Worm (Caenorhabditis elegans): ENCODE measurements around the gene rom-4.

Gene rom-4

DNA sequence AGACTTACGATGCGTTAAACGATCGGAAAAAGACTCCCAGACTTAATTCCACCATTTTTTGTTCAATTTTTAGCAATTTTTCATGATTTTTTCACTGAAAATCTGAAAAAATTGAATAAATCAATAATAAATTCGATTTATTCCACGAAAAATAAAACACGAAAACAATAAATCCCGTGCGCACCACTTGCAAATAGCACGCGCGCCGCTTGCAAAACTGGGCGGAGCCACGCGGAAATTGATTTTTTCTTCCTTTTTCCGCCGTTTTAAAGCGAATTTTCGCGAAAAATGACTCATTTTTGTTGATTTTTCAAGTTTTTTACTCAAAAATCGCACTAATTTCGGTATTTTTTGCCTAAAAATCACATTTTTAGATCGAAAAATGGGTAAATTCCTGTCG lies 48.9 kb upstream of the rom-4 start, which contains the start of the genes Y116A8C.9 and arf-6 (continued):
- TF ChIP-seq madf-10 (tag; optimal IDR thresholded peaks at IDR 0.05) (peak; percentile 2), pbrm-1 (GFP tag; IDR thresholded peaks at IDR 0.05) (peak; percentile 62), K12H6.12 (tag; optimal IDR thresholded peaks at IDR 0.05) (peak; percentile 39), F49E8.2 (tag; optimal IDR thresholded peaks at IDR 0.05; ENCODE audit: insufficient read depth) (peak; percentile 76), Y53G8AR.9 (GFP tag; conservative IDR thresholded peaks at IDR 0.05) (no peak), tlf-1 (GFP tag; optimal IDR thresholded peaks at IDR 0.05) (no peak), somi-1 (GFP tag; optimal IDR thresholded peaks at IDR 0.05) (no peak), xnd-1 (tag; optimal IDR thresholded peaks at IDR 0.05) (no peak), nhr-80 (tag; optimal IDR thresholded peaks at IDR 0.05) (no peak), F57C9.4 (tag; optimal IDR thresholded peaks at IDR 0.05) (no peak), hmg-20 (GFP tag; IDR thresholded peaks at IDR 0.05) (no peak), aptf-2 (GFP tag; conservative IDR thresholded peaks at IDR 0.05) (no peak), snpc-1.1 (tag; optimal IDR thresholded peaks at IDR 0.05; ENCODE audit: insufficient read depth) (peak; percentile 70), Y53F4B.3 (GFP tag; IDR thresholded peaks at IDR 0.05) (no peak), Y79H2A.3 (GFP tag; conservative IDR thresholded peaks at IDR 0.05) (no peak), zfh-2 (GFP tag; conservative IDR thresholded peaks at IDR 0.05) (no peak), dox-1 (GFP tag; IDR thresholded peaks at IDR 0.05) (peak; percentile 71), ama-1 (optimal IDR thresholded peaks at IDR 0.05) (no peak), ama-1 (GFP tag; optimal IDR thresholded peaks at IDR 0.05) (peak in 1 of 2 experiments; percentile 36), nhr-120 (GFP tag; IDR thresholded peaks at IDR 0.05) (no peak), repo-1 (tag; optimal IDR thresholded peaks at IDR 0.05) (no peak), rcor-1 (GFP tag; IDR thresholded peaks at IDR 0.05) (0 out of 2 replicates have a peak, but pooled peaks have one; percentile 20), ceh-79 (tag; optimal IDR thresholded peaks at IDR 0.05) (no peak), T26A5.8 (tag; optimal IDR thresholded peaks at IDR 0.05) (no peak), C06A6.2 (GFP tag; conservative IDR thresholded peaks at IDR 0.05) (no peak), madf-6 (GFP tag; IDR thresholded peaks at IDR 0.05) (peak; percentile 56; the same call in 1 of the 2 replicates), ZK185.1 (tag; optimal IDR thresholded peaks at IDR 0.05; ENCODE audit: poor library complexity, severe bottlenecking) (no peak), ztf-6 (GFP tag; IDR thresholded peaks at IDR 0.05) (no peak), ceh-58 (GFP tag; IDR thresholded peaks at IDR 0.05) (no peak), bed-1 (GFP tag; IDR thresholded peaks at IDR 0.05) (no peak), snpc-1.3 (tag; optimal IDR thresholded peaks at IDR 0.05; ENCODE audit: insufficient read depth) (peak; percentile 89), zim-3 (tag; optimal IDR thresholded peaks at IDR 0.05) (no peak), nhr-179 (tag; optimal IDR thresholded peaks at IDR 0.05) (no peak), dpff-1 (tag; optimal IDR thresholded peaks at IDR 0.05) (no peak), cebp-2 (GFP tag; IDR thresholded peaks at IDR 0.05) (no peak), nfya-1 (tag; optimal IDR thresholded peaks at IDR 0.05; ENCODE audit: borderline replicate concordance, insufficient read depth) (no peak), nhr-90 (tag; optimal IDR thresholded peaks at IDR 0.05) (no peak), F52B5.7 (tag; optimal IDR thresholded peaks at IDR 0.05) (no peak), bed-2 (GFP tag; IDR thresholded peaks at IDR 0.05) (no peak), unc-62 (GFP tag; optimal IDR thresholded peaks at IDR 0.05) (no peak), F39B2.1 (GFP tag; IDR thresholded peaks at IDR 0.05) (no peak), mel-28 (tag; optimal IDR thresholded peaks at IDR 0.05; ENCODE audit: borderline replicate concordance) (no peak), ets-4 (GFP tag; optimal IDR thresholded peaks at IDR 0.05) (no peak), T07F8.4 (tag; optimal IDR thresholded peaks at IDR 0.05) (no peak), hrde-1 (tag; optimal IDR thresholded peaks at IDR 0.05; ENCODE audit: borderline replicate concordance) (no peak), akir-1 (GFP tag; optimal IDR thresholded peaks at IDR 0.05) (no peak), lin-40 (tag; optimal IDR thresholded peaks at IDR 0.05) (peak; percentile 58), ceh-100 (GFP tag; IDR thresholded peaks at IDR 0.05) (peak; percentile 87), egl-44 (GFP tag; IDR thresholded peaks at IDR 0.05) (no peak), dpl-1 (GFP tag; optimal IDR thresholded peaks at IDR 0.05) (no peak)
